Worm (Caenorhabditis elegans) whole organism, young adult: ENCODE measurements around the gene C25E10.8.
A peak's percentile ranks its signal among the peaks of the same experiment; 100 is the strongest.

Source experiments
- pha-4 ChIP-seq: fragments of 150-350 bp; sonication (generic microtip); optimal IDR thresholded peaks from 2 replicates; lab custom pipeline; 2014; ENCODE audit warnings: missing biosample characterization, missing genetic modification reagents, missing genetic modification characterization
- snpc-4 ChIP-seq, 5 experiments: fragments of 150-350 bp in 1 of 5; sonication (generic microtip) in 4 of 5; optimal IDR thresholded peaks; 2 replicates each; lab custom pipeline; 2014 to 2018; ENCODE audit warnings: missing genetic modification characterization in 5 of 5, missing biosample characterization in 3 of 5, antibody characterized with exemption in 2 of 5, mild to moderate bottlenecking in 2 of 5, missing compliant biosample characterization in 2 of 5, missing genotype in 2 of 5, moderate library complexity in 2 of 5, missing genetic modification reagents in 1 of 5

ce11 chrV:9094060-9094628 lies 40.3 kb upstream of the C25E10.8 start:
- TF ChIP-seq snpc-4 (GFP tag; optimal IDR thresholded peaks at IDR 0.05; lab: Kevin White, UChicago), result no peak
- TF ChIP-seq snpc-4 (tag; optimal IDR thresholded peaks at IDR 0.05; lab: Kevin White, UChicago), result peak in 1 of 4 experiments; percentile 18
- no peak for TF ChIP-seq pha-4 (tag; lab: Kevin White, UChicago)
